Worm (Caenorhabditis elegans) whole organism, midembryonic: ENCODE measurements around the gene fil-2.

Experiments used
- flt-1 ChIP-seq: fragments of 200-800 bp; sonication (Bioruptor generic); IDR thresholded peaks from 2 replicates; pipeline ENCODE4 v1.3.6; 2022; ENCODE audit warnings: missing genetic modification characterization, missing compliant biosample characterization
- klf-2 ChIP-seq: fragments of 200-800 bp; sonication (Bioruptor generic); conservative IDR thresholded peaks from 2 replicates; pipeline ENCODE4 v1.3.6; 2022; ENCODE audit warnings: missing genetic modification reagents, missing genetic modification characterization, missing compliant biosample characterization

- TF ChIP-seq flt-1 (GFP tag; lab: Robert Waterston, UW): no peak
- no peak for TF ChIP-seq klf-2 (GFP tag; lab: Robert Waterston, UW)
Measured at ce11 chrV:6321733-6322198, 42.9 kb downstream of the fil-2 start, which contains the start of gene T28C12.15.
